Fruit fly (Drosophila melanogaster) Kc167 (cell line): ENCODE measurements around the gene CG10959.

Experiments
- Myc ChIP-seq: fragments of >200 bp; optimal IDR thresholded peaks from 2 replicates; lab custom pipeline; 2017; ENCODE audit warnings: missing external identifiers
- Sin3A ChIP-seq: fragments of >200 bp; optimal IDR thresholded peaks from 2 replicates; lab custom pipeline; 2018; ENCODE audit warnings: missing external identifiers
- h ChIP-seq: fragments of >200 bp; optimal IDR thresholded peaks from 3 replicates; lab custom pipeline; 2018; ENCODE audit warnings: missing external identifiers
- insv ChIP-seq: fragments of >200 bp; optimal IDR thresholded peaks from 3 replicates; lab custom pipeline; 2018; ENCODE audit warnings: missing external identifiers
- psq ChIP-seq: fragments of >200 bp; optimal IDR thresholded peaks from 2 replicates; lab custom pipeline; 2017; ENCODE audit warnings: missing external identifiers
- ttk ChIP-seq: sonication (Bioruptor generic); optimal IDR thresholded peaks from 2 replicates; lab custom pipeline; 2017; ENCODE audit warnings: missing external identifiers

Gene CG10959

dm6 chrX:8162692-8163091 lies 14.1 kb downstream of the CG10959 start, which contains the start of gene CG10761:
Gene CG10761, minus strand, starts transcription at chrX:8162792.
- TF ChIP-seq Myc (no peak), insv (no peak), Sin3A (lab: Kevin White, UChicago) (no peak), psq (lab: Kevin White, UChicago) (no peak), ttk (lab: Kevin White, UChicago) (no peak), h (no peak)

- TF ChIP-seq Sin3A (lab: Kevin White, UChicago) (no peak), Myc (no peak), h (no peak)
Measured at dm6 chrX:8163452-8163851, 14.9 kb downstream of the CG10959 start.

dm6 chrX:8165608-8166007 lies 17.0 kb downstream of the CG10959 start, which contains the start of gene Or7a:
Gene Or7a, minus strand, starts transcription at chrX:8165708.
- TF ChIP-seq ttk (lab: Kevin White, UChicago): no peak
- no peak for TF ChIP-seq Sin3A (lab: Kevin White, UChicago)
- TF ChIP-seq insv: no peak
- TF ChIP-seq h: no peak
- TF ChIP-seq psq (lab: Kevin White, UChicago): no peak
- no peak for TF ChIP-seq Myc

dm6 chrX:8170166-8170565 lies 21.6 kb downstream of the CG10959 start, which contains the start of gene CG2278:
Gene CG2278, minus strand, starts transcription at chrX:8170266.
- TF ChIP-seq psq (lab: Kevin White, UChicago): no peak
- no peak for TF ChIP-seq h
- no peak for TF ChIP-seq insv
- TF ChIP-seq Sin3A (lab: Kevin White, UChicago): no peak
- no peak for TF ChIP-seq Myc
- no peak for TF ChIP-seq ttk (lab: Kevin White, UChicago)

DNA sequence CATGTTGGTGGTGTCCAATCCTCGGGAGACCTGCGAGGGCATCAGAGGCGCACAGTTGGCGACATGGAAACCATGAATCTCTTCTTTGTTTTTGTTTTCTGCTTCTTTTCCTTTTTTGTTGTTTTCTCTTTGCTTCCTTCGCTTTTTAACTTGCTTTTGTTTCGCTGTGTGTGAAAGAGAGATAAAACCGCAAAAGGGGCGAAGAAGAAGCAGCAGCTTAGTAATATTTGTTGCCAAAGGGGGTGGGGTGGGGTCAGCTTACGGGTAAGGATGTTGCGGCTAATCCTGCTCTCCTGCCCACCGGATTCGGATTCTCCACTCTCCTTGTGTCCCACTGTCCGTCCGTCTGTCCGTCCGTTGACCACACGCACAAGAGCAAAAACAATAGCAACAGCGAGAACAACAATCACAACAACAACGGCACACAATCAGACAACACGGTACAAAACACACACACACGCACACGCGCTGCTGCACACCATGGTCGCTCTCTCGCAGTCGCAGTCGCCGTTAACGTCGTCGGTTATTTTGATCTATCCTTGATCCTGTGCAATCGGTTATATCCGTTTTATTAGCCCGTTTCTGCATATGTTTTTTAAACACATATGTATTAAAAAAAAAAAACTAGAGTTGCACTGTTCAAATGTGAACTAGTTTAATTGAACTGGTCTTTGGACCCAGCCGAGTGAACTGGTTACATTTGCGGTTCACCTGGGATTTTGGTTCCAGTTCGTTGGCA lies 27.9 kb downstream of the CG10959 start:
- TF ChIP-seq h (no peak), psq (lab: Kevin White, UChicago) (no peak), insv (no peak), Sin3A (lab: Kevin White, UChicago) (no peak), ttk (lab: Kevin White, UChicago) (no peak)

DNA sequence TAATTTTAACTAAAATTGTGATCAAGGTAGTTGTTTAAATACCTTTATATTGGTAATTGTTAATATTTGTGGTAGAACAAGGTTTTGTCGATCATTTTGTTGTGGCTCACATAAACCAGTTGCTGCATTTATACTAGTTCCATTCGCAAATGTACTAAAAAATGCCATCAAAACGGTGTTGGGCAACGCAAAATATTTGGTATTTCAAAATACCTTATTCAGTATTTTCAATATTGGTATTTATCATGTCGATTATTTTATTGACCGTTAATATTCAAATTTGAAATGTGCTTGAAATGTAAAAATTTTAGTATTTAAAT lies 28.4 kb downstream of the CG10959 start, which contains the start of gene slpr:
Gene slpr (minus strand): TSS at position 156 of the 320 bp plus-strand sequence.
- no peak for TF ChIP-seq psq (lab: Kevin White, UChicago)
- TF ChIP-seq insv: no peak
- TF ChIP-seq ttk (lab: Kevin White, UChicago): no peak
- no peak for TF ChIP-seq Sin3A (lab: Kevin White, UChicago)
- no peak for TF ChIP-seq Myc
- no peak for TF ChIP-seq h

DNA sequence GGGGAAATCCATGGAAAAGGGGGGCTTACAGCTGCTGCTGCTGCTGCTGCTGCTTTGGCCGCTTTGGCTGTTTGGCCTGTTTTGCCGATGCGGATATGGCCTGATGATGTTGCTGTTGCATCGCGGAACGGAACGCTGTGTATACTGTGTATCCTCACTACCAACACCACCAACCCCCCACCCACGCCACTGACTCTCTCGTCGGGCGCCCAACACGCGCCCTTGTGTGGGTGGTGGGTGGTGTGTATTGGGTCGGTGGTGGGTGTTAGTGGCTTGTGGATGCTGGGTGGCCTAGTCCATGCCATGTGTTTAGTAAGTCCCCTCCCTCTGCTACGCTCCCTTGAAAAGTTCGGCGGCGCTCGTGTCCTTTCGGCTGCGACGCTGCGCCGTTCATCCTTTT lies 29.2 kb downstream of the CG10959 start:
- TF ChIP-seq insv: no peak
- TF ChIP-seq Myc: no peak
- no peak for TF ChIP-seq ttk (lab: Kevin White, UChicago)

DNA sequence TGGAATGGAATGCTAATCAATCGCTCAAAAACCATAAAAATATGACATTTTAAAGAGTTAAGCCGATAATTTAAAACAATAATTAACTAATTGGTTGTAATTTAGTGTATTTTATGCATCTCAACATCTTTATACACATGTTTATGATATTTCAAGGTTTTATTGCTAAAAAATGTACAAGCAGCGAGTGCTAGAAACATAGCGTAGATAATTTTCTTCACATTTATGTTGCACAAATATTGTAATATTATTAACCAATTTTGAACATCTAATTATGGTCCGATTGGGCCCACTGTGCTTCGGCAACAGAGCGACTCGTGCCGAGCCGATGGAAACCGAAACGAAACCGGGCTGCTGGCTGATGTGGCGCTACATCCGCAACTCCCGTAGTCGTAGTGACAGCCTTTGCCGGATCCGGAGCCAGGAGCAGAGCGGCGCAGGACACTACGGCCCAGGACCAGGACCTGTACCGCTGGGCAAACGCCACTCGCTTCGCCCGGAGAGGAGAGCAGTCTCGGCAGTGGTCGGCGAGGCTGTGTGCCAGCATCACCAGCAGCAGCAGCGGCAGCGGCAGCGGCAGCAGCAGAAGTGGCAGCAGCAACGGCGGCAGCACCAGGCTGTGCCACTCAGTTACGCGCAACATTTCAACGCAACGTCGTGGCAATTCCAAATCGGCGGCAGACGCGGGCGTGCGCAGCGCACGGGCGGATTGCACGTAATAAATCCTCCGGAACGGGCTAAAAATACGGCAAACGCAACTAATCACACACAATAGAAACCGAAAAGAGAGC lies 29.8 kb downstream of the CG10959 start, which contains the start of gene sdt:
Gene sdt (plus strand): TSS at position 385 of the 791 bp plus-strand sequence.
- TF ChIP-seq h (no peak), insv (no peak), ttk (lab: Kevin White, UChicago) (no peak), Myc (no peak), psq (lab: Kevin White, UChicago) (no peak), Sin3A (lab: Kevin White, UChicago) (no peak)

- TF ChIP-seq insv (no peak), psq (lab: Kevin White, UChicago) (no peak), Myc (no peak), h (no peak), ttk (lab: Kevin White, UChicago) (no peak), Sin3A (lab: Kevin White, UChicago) (no peak)
Measured at dm6 chrX:8178989-8179388, 30.4 kb downstream of the CG10959 start.

dm6 chrX:8179858-8180257 lies 31.3 kb downstream of the CG10959 start:
- no peak for TF ChIP-seq insv
- TF ChIP-seq ttk (lab: Kevin White, UChicago): no peak
- TF ChIP-seq Sin3A (lab: Kevin White, UChicago): no peak
- no peak for TF ChIP-seq psq (lab: Kevin White, UChicago)
- TF ChIP-seq h: no peak
- no peak for TF ChIP-seq Myc

- TF ChIP-seq Sin3A (lab: Kevin White, UChicago) (no peak), Myc (no peak), insv (no peak), h (no peak), psq (lab: Kevin White, UChicago) (no peak)
Measured at dm6 chrX:8192191-8192590, 43.6 kb downstream of the CG10959 start.

DNA sequence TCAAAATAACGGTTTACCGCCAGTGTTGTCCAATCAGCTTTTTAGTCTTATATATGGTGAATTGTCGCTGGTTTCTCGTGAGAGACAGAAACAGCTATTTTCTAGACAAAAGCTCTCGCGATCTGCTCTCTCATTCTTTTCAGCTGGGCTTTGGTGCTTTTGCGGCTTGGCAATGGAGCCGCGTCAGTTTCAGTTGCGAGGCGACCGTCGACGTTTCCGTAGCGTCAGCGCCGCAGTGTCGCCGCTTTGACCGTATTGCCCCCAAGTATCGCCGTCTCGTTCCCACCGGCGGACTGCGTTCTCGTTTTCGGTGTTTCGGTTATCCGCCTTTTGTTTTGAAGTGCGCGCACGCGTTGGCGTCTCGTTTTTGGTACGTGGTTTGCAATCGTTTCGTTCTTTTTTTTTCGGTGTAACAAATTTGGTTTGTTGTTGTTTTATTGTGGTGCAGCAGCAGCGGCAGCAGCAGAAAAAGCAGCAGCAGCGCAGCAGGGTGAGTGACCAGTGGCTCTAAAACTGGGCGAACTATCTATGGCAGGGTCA lies 44.5 kb downstream of the CG10959 start:
- no peak for TF ChIP-seq ttk (lab: Kevin White, UChicago)
- TF ChIP-seq psq (lab: Kevin White, UChicago): no peak
- TF ChIP-seq Myc: no peak
- no peak for TF ChIP-seq Sin3A (lab: Kevin White, UChicago)
- no peak for TF ChIP-seq h
- TF ChIP-seq insv: no peak

dm6 chrX:8194559-8194958 lies 46.0 kb downstream of the CG10959 start:
- TF ChIP-seq ttk (lab: Kevin White, UChicago): no peak
- no peak for TF ChIP-seq Myc
- TF ChIP-seq h: no peak
- TF ChIP-seq insv: no peak
- TF ChIP-seq Sin3A (lab: Kevin White, UChicago): no peak
- no peak for TF ChIP-seq psq (lab: Kevin White, UChicago)
